Worm (Caenorhabditis elegans) whole organism, late embryonic: ENCODE measurements around the gene irld-29.
"Not testable (repeated sequence)": the region's sequence is repeated elsewhere in the genome, so short reads cannot be mapped to it uniquely, and the experiment has no call there.

Source experiments
- F13H6.1 ChIP-seq: sonication (generic microtip); optimal IDR thresholded peaks from 2 replicates; lab custom pipeline; 2016; ENCODE audit warnings: missing genetic modification characterization, missing compliant biosample characterization
- T23F11.4 ChIP-seq: fragments of 200-800 bp; sonication (Bioruptor generic); optimal IDR thresholded peaks from 2 replicates; lab custom pipeline; 2018; ENCODE audit warnings: mild to moderate bottlenecking, missing genetic modification characterization, missing compliant biosample characterization
- ama-1 ChIP-seq: fragments of 150-350 bp; optimal IDR thresholded peaks from 2 replicates; lab custom pipeline; 2014
- ceh-14 ChIP-seq: sonication (generic microtip); optimal IDR thresholded peaks from 2 replicates; lab custom pipeline; 2016; ENCODE audit warnings: missing genotype, missing genetic modification characterization, missing compliant biosample characterization
- ceh-2 ChIP-seq: sonication (generic microtip); optimal IDR thresholded peaks from 2 replicates; lab custom pipeline; 2016; ENCODE audit warnings: missing genotype, missing genetic modification characterization, missing compliant biosample characterization
- ceh-24 ChIP-seq: sonication (generic microtip); optimal IDR thresholded peaks from 2 replicates; lab custom pipeline; 2016; ENCODE audit warnings: mild to moderate bottlenecking, missing genetic modification characterization, missing compliant biosample characterization
- ceh-45 ChIP-seq: fragments of 200-800 bp; sonication (Bioruptor generic); IDR thresholded peaks from 2 replicates; pipeline ENCODE4 v1.3.6; 2022; ENCODE audit warnings: missing genetic modification reagents, missing genetic modification characterization, missing compliant biosample characterization
- ceh-6 ChIP-seq: fragments of 200-800 bp; sonication (Bioruptor generic); optimal IDR thresholded peaks from 2 replicates; lab custom pipeline; 2018; ENCODE audit warnings: mild to moderate bottlenecking, missing genetic modification characterization, missing compliant biosample characterization
- dmd-4 ChIP-seq: sonication (generic microtip); optimal IDR thresholded peaks from 2 replicates; lab custom pipeline; 2016; ENCODE audit warnings: borderline replicate concordance, missing genetic modification characterization, missing compliant biosample characterization
- elt-2 ChIP-seq: sonication (generic microtip); optimal IDR thresholded peaks from 2 replicates; lab custom pipeline; 2016; ENCODE audit warnings: missing genetic modification reagents, missing genetic modification characterization, missing compliant biosample characterization
- elt-4 ChIP-seq: sonication (generic microtip); optimal IDR thresholded peaks from 2 replicates; lab custom pipeline; 2016; ENCODE audit warnings: missing genetic modification characterization, missing compliant biosample characterization
- eyg-1 ChIP-seq: sonication (generic microtip); optimal IDR thresholded peaks from 2 replicates; lab custom pipeline; 2016; ENCODE audit warnings: missing genotype, missing genetic modification characterization, missing compliant biosample characterization
- fax-1 ChIP-seq: sonication (generic microtip); optimal IDR thresholded peaks from 2 replicates; lab custom pipeline; 2016; ENCODE audit warnings: missing genotype, missing genetic modification characterization, missing compliant biosample characterization
- fkh-6 ChIP-seq: sonication (generic microtip); optimal IDR thresholded peaks from 2 replicates; lab custom pipeline; 2016; ENCODE audit warnings: missing genetic modification characterization, missing compliant biosample characterization
- gmeb-2 ChIP-seq: sonication (generic microtip); optimal IDR thresholded peaks from 2 replicates; lab custom pipeline; 2016; ENCODE audit warnings: missing genetic modification characterization, inconsistent platforms, missing compliant biosample characterization
- hlh-15 ChIP-seq: sonication (generic microtip); optimal IDR thresholded peaks from 2 replicates; lab custom pipeline; 2016; ENCODE audit warnings: missing genetic modification characterization, missing compliant biosample characterization
- hlh-30 ChIP-seq: sonication (generic microtip); optimal IDR thresholded peaks from 2 replicates; lab custom pipeline; 2017; ENCODE audit warnings: antibody characterized with exemption, missing genetic modification characterization, missing compliant biosample characterization; ENCODE audit not compliant: insufficient read depth
- hlh-8 ChIP-seq: sonication (generic microtip); optimal IDR thresholded peaks from 2 replicates; lab custom pipeline; 2016; ENCODE audit warnings: missing genotype, missing genetic modification characterization, missing compliant biosample characterization
- madf-2 ChIP-seq: sonication (generic microtip); optimal IDR thresholded peaks from 2 replicates; lab custom pipeline; 2017; ENCODE audit warnings: missing genetic modification characterization, missing compliant biosample characterization
- mec-3 ChIP-seq: sonication (generic microtip); optimal IDR thresholded peaks from 2 replicates; lab custom pipeline; 2016; ENCODE audit warnings: borderline replicate concordance, missing genetic modification characterization, missing compliant biosample characterization
- pag-3 ChIP-seq: sonication (generic microtip); optimal IDR thresholded peaks from 2 replicates; lab custom pipeline; 2016; ENCODE audit warnings: missing compliant biosample characterization, missing genetic modification characterization, borderline replicate concordance
- pax-1 ChIP-seq: fragments of 150-350 bp; optimal IDR thresholded peaks from 2 replicates; lab custom pipeline; 2014; ENCODE audit warnings: missing biosample characterization, missing genetic modification characterization
- pha-2 ChIP-seq: sonication (generic microtip); optimal IDR thresholded peaks from 2 replicates; lab custom pipeline; 2017; ENCODE audit warnings: mild to moderate bottlenecking, missing genetic modification characterization, missing compliant biosample characterization
- pha-4 ChIP-seq: fragments of 150-350 bp; optimal IDR thresholded peaks from 2 replicates; lab custom pipeline; 2018; ENCODE audit warnings: missing biosample characterization, missing genetic modification reagents, missing genetic modification characterization
- pros-1 ChIP-seq: fragments of 150-350 bp; optimal IDR thresholded peaks from 2 replicates; lab custom pipeline; 2014; ENCODE audit warnings: missing biosample characterization, missing genetic modification reagents, missing genetic modification characterization
- ref-2 ChIP-seq: sonication (generic microtip); optimal IDR thresholded peaks from 2 replicates; lab custom pipeline; 2016; ENCODE audit warnings: missing genetic modification characterization, missing compliant biosample characterization
- rnt-1 ChIP-seq: sonication (generic microtip); optimal IDR thresholded peaks from 2 replicates; lab custom pipeline; 2016; ENCODE audit warnings: missing genetic modification characterization, missing compliant biosample characterization
- sox-4 ChIP-seq: sonication (generic microtip); optimal IDR thresholded peaks from 2 replicates; lab custom pipeline; 2017; ENCODE audit warnings: mild to moderate bottlenecking, missing genetic modification characterization, inconsistent platforms, missing compliant biosample characterization
- unc-42 ChIP-seq: sonication (generic microtip); optimal IDR thresholded peaks from 2 replicates; lab custom pipeline; 2016; ENCODE audit warnings: missing genotype, missing genetic modification characterization, missing compliant biosample characterization
- unc-55 ChIP-seq: sonication (generic microtip); optimal IDR thresholded peaks from 2 replicates; lab custom pipeline; 2017; ENCODE audit warnings: missing biosample characterization, missing genetic modification reagents, missing genetic modification characterization
- unc-86 ChIP-seq: sonication (generic microtip); optimal IDR thresholded peaks from 2 replicates; lab custom pipeline; 2016; ENCODE audit warnings: missing genetic modification characterization, missing compliant biosample characterization
- zip-5 ChIP-seq: sonication (generic microtip); optimal IDR thresholded peaks from 2 replicates; lab custom pipeline; 2016; ENCODE audit warnings: missing genetic modification characterization, missing compliant biosample characterization

Gene irld-29

DNA sequence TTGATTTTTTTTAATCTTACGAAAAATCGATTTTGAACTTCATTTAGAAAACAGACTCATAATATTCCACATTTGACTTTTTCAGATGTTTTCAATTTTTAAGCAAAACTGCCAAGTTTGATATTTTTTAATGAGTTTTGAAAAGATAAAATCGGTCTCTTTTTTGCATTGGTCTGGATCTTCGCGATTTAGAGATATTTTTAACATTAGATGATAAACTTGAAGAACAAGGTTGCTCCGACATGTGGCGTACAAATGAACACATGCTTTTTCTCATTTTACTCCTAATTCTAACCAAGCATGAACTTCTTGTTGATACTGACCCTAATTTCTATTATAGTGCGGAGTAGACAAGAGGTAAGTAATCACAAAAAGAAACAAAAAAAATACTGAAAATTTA lies 6.8 kb downstream of the irld-29 start, which contains the start of gene irld-32:
TSS of gene irld-32 (plus strand) at position 301 of the 400 bp plus-strand sequence.
- not testable (repeated sequence) for TF ChIP-seq pag-3 (tag; lab: Kevin White, UChicago); pha-2 (tag; lab: Kevin White, UChicago); rnt-1

DNA sequence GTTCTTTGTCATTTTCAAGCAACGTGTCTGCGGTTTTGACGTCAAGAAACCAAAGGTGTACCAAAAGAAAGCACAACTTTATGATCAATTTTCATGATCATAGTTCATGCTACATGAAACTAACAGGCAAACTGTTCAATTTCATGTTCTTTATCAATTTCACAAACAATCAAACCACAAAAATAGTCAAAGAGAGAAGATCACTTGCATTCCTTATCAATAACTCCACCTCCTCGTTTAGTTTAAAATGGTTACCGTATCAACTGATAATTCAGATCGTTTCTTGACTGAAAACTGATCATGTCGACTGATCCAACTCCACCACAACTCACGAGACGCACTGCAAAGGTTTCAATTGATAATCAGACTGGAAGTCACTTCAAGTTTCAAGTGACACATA lies 8.3 kb downstream of the irld-29 start, which contains the start of gene pud-1.1:
TSS of gene pud-1.1 (plus strand) at position 301 of the 400 bp plus-strand sequence.
- TF ChIP-seq unc-55 (GFP tag; lab: Kevin White, UChicago); madf-2 (tag; lab: Kevin White, UChicago); dmd-4 (tag; lab: Kevin White, UChicago): not testable (repeated sequence)

DNA sequence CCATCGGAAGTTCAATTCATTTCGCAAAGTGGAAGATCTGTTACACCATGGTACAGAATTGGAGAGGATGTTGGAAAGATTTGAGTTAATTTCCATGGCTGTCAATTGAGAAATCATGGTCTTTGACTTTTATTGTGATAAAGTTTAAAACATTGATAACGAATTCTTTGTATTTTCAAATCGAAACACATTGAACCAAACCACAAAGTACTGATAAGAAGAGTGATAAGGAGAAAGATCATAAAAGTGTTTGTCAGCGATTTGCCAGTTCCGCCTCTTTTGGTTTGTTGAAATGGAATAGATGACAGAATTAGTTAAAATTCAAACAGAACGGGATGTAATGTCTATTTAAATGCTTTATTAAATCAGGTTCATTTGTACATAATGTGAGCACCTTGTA lies 11.3 kb downstream of the irld-29 start:
- TF ChIP-seq pha-2 (tag; lab: Kevin White, UChicago) (no peak), elt-2 (peak; percentile 93)

DNA sequence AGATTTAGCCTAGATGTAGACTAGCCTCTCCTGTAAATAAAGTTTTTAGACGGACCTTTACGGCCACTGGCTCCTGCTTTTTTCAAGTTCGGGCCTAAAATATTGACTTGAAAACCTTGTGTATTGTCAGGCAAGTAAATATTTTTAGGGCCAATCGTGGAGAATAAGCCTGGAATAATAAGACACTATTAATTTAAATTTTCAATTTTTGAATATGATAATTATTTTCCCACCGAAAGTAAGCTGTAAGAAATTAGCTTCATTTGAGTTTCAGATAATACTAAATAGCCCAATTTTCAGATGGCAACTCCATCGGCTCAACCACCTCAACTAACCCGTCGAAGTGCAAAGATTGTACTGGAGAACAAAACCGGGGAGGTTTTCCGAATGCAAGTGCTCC lies 12.1 kb downstream of the irld-29 start, which contains the start of gene pud-4:
TSS of gene pud-4 (plus strand) at position 301 of the 400 bp plus-strand sequence.
- TF ChIP-seq T23F11.4 (no peak), hlh-8 (tag; lab: Kevin White, UChicago) (no peak), ref-2 (tag; lab: Kevin White, UChicago) (no peak), ceh-45 (GFP tag; lab: Robert Waterston, UW) (no peak), gmeb-2 (tag; lab: Kevin White, UChicago) (no peak), fkh-6 (tag; lab: Kevin White, UChicago) (no peak), pha-4 (tag; lab: Kevin White, UChicago) (no peak), sox-4 (tag; lab: Kevin White, UChicago) (no peak), elt-2 (no peak), ama-1 (lab: Kevin White, UChicago) (no peak)

DNA sequence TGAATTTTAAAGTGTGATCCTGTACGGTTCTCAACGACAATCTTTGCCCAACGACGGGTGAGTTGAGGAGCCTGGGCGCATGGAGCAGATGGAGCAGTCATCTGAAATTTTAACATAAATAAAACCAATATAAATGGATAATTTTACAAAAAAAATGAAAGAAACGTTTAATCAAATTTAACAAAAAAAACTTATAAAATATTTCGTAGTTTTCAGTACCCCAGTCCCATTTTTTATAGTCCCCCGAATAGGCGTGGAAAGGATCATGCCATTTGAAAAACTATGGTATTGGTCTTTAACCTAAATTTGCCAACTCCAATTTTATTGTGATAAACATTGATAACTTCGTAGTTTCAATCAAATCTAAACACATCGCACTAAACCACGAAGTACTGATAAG lies 13.4 kb downstream of the irld-29 start, which contains the start of gene pud-3:
TSS of gene pud-3 (minus strand) at position 101 of the 400 bp plus-strand sequence.
- TF ChIP-seq pax-1 (tag; lab: Kevin White, UChicago) (no peak), hlh-30 (tag; lab: Kevin White, UChicago) (no peak)

DNA sequence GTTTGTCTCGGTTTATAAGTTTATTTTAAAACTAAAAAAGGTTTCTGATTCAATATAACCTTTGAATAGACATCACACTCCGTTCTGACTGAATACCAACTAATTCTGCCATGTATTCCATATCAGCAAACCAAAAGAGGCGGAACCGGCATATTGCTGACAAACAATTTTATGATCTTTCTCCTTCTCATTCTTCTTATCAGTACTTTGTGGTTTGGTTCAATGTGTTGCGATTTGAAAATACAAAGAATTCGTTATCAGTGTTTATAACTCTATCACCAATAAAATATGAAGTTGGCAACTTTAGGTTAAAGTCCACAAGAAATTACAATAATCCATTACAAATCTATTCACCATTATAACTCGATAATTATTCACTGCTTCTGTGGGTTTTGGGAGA lies 14.2 kb downstream of the irld-29 start:
- peak; percentile 93 for TF ChIP-seq elt-2
- no peak for TF ChIP-seq F13H6.1

DNA sequence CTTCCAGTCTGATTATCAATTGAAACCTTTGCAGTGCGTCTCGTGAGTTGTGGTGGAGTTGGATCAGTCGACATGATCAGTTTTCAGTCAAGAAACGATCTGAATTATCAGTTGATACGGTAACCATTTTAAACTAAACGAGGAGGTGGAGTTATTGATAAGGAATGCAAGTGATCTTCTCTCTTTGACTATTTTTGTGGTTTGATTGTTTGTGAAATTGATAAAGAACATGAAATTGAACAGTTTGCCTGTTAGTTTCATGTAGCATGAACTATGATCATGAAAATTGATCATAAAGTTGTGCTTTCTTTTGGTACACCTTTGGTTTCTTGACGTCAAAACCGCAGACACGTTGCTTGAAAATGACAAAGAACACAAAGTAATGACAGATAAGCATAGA lies 16.0 kb downstream of the irld-29 start, which contains the start of gene pud-1.2:
TSS of gene pud-1.2 (minus strand) at position 101 of the 400 bp plus-strand sequence.
- not testable (repeated sequence) for TF ChIP-seq fax-1; dmd-4 (tag; lab: Kevin White, UChicago); hlh-15 (tag; lab: Kevin White, UChicago)

DNA sequence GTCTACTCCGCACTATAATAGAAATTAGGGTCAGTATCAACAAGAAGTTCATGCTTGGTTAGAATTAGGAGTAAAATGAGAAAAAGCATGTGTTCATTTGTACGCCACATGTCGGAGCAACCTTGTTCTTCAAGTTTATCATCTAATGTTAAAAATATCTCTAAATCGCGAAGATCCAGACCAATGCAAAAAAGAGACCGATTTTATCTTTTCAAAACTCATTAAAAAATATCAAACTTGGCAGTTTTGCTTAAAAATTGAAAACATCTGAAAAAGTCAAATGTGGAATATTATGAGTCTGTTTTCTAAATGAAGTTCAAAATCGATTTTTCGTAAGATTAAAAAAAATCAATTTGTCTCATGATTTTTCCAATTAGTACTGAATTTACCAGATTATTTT lies 17.4 kb downstream of the irld-29 start, which contains the start of gene Y19D10B.6:
TSS of gene Y19D10B.6 (minus strand) at position 101 of the 400 bp plus-strand sequence.
- TF ChIP-seq T23F11.4; ceh-14; unc-86 (tag; lab: Kevin White, UChicago): not testable (repeated sequence)

DNA sequence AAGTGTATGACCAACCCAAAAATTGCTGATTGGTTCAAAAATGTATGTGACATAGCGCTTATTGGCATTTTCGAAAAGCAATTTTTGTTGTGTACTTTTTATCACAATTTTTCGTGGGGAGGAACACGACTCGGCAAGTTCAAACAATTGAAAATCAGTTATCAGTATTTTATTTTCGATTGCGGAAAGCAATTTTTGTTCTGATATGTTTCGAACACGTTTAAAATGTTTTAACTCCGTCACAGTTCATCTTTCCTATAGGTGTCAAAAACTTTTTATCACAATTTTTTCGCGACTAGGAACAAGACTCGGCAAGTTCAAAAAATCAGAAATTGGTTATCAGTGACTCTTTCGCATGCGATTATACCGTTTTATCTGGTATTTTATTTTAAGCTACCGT lies 30.2 kb downstream of the irld-29 start:
- TF ChIP-seq eyg-1 (tag; lab: Kevin White, UChicago) (no peak), rnt-1 (no peak), elt-4 (no peak), fax-1 (no peak), dmd-4 (tag; lab: Kevin White, UChicago) (no peak), ceh-2 (tag; lab: Kevin White, UChicago) (no peak), elt-2 (no peak), zip-5 (tag; lab: Kevin White, UChicago) (no peak), ceh-6 (GFP tag; lab: Kevin White, UChicago) (no peak), pros-1 (tag; lab: Kevin White, UChicago) (no peak), mec-3 (tag; lab: Kevin White, UChicago) (no peak), ceh-24 (tag; lab: Kevin White, UChicago) (no peak), unc-42 (no peak), gmeb-2 (tag; lab: Kevin White, UChicago) (no peak)
